Worm (Caenorhabditis elegans): ENCODE data around the gene C16D9.4.

ce11 chrV:8252532-8252931 lies 9.8 kb upstream of the C16D9.4 start:
- no peak for TF ChIP-seq madf-10 (tag; optimal IDR thresholded peaks at IDR 0.05)
- TF ChIP-seq Y79H2A.3 (GFP tag; conservative IDR thresholded peaks at IDR 0.05), result no peak
- no peak for TF ChIP-seq ama-1 (optimal IDR thresholded peaks at IDR 0.05)
- TF ChIP-seq ama-1 (GFP tag; optimal IDR thresholded peaks at IDR 0.05), result no peak
- TF ChIP-seq unc-130 (GFP tag; optimal IDR thresholded peaks at IDR 0.05), result no peak
